Worm (Caenorhabditis elegans) whole organism, young adult: ENCODE results near the gene ran-3.

Source experiments
- F49E8.2 ChIP-seq: sonication (generic microtip); optimal IDR thresholded peaks from 3 replicates; lab custom pipeline; 2017; ENCODE audit warnings: missing genetic modification characterization, mild to moderate bottlenecking, missing compliant biosample characterization, antibody characterized with exemption, moderate library complexity; ENCODE audit not compliant: insufficient read depth
- F55B11.4 ChIP-seq: sonication (generic microtip); optimal IDR thresholded peaks from 2 replicates; lab custom pipeline; 2016; ENCODE audit warnings: missing compliant biosample characterization, missing genetic modification characterization, borderline replicate concordance; ENCODE audit not compliant: insufficient read depth
- ZK185.1 ChIP-seq: sonication (generic microtip); optimal IDR thresholded peaks from 2 replicates; lab custom pipeline; 2016; ENCODE audit warnings: mild to moderate bottlenecking, missing genetic modification characterization, missing compliant biosample characterization; ENCODE audit not compliant: poor library complexity, severe bottlenecking
- ama-1 ChIP-seq, 3 experiments: fragments of 150-350 bp in 1 of 3; sonication (generic microtip) in 2 of 3; optimal IDR thresholded peaks; 2 replicates each; lab custom pipeline; 2014 to 2018; ENCODE audit warnings: missing biosample characterization in 2 of 3, missing genetic modification characterization in 2 of 3, missing genetic modification reagents in 2 of 3
- athp-1 ChIP-seq: sonication (generic microtip); optimal IDR thresholded peaks from 2 replicates; lab custom pipeline; 2017; ENCODE audit warnings: mild to moderate bottlenecking, missing genetic modification characterization, missing compliant biosample characterization
- attf-6 ChIP-seq: fragments of 200-800 bp; sonication (Bioruptor generic); IDR thresholded peaks from 2 replicates; pipeline ENCODE4 v1.3.6; 2022; ENCODE audit warnings: missing genetic modification reagents, missing genetic modification characterization, missing compliant biosample characterization
- egrh-3 ChIP-seq: fragments of 200-800 bp; sonication (Bioruptor generic); IDR thresholded peaks from 2 replicates; pipeline ENCODE4 v1.3.6; 2022; ENCODE audit warnings: missing genetic modification reagents, missing genetic modification characterization, missing compliant biosample characterization
- hlh-12 ChIP-seq: sonication (generic microtip); optimal IDR thresholded peaks from 2 replicates; lab custom pipeline; 2016; ENCODE audit warnings: missing genetic modification characterization, missing compliant biosample characterization
- hmg-20 ChIP-seq: fragments of 200-800 bp; sonication (Bioruptor generic); IDR thresholded peaks from 2 replicates; pipeline ENCODE4 v1.3.6; 2022; ENCODE audit warnings: missing genetic modification reagents, missing genetic modification characterization, missing compliant biosample characterization
- madf-3 ChIP-seq: fragments of 200-800 bp; sonication (Bioruptor generic); IDR thresholded peaks from 2 replicates; pipeline ENCODE4 v1.3.6; 2022; ENCODE audit warnings: missing genetic modification reagents, missing genetic modification characterization, missing compliant biosample characterization
- pha-4 ChIP-seq: fragments of 150-350 bp; sonication (generic microtip); optimal IDR thresholded peaks from 2 replicates; lab custom pipeline; 2014; ENCODE audit warnings: missing biosample characterization, missing genetic modification reagents, missing genetic modification characterization
- rcor-1 ChIP-seq: fragments of 200-800 bp; sonication (Bioruptor generic); IDR thresholded peaks from 2 replicates; pipeline ENCODE4 v1.3.6; 2022; ENCODE audit warnings: missing genetic modification reagents, missing genetic modification characterization, missing compliant biosample characterization
- unc-130 ChIP-seq: sonication (generic microtip); optimal IDR thresholded peaks from 2 replicates; lab custom pipeline; 2016; ENCODE audit warnings: missing genetic modification reagents, missing genetic modification characterization, missing compliant biosample characterization
- unc-62 ChIP-seq: fragments of 150-350 bp; optimal IDR thresholded peaks from 2 replicates; lab custom pipeline; 2014; ENCODE audit warnings: missing biosample characterization, missing genetic modification reagents, missing genetic modification characterization

- TF ChIP-seq F49E8.2 (tag; lab: Kevin White, UChicago) (no peak), ZK185.1 (no peak), F55B11.4 (tag; lab: Kevin White, UChicago) (no peak), hmg-20 (GFP tag; lab: Robert Waterston, UW) (no peak), madf-3 (GFP tag; lab: Robert Waterston, UW) (no peak), unc-62 (GFP tag; lab: Kevin White, UChicago) (no peak), attf-6 (GFP tag; lab: Robert Waterston, UW) (no peak), athp-1 (tag; lab: Kevin White, UChicago) (no peak), ama-1 (optimal IDR thresholded peaks at IDR 0.05; lab: Kevin White, UChicago) (no peak), ama-1 (GFP tag; optimal IDR thresholded peaks at IDR 0.05; lab: Kevin White, UChicago) (no peak), hlh-12 (tag; lab: Kevin White, UChicago) (no peak), unc-130 (no peak), egrh-3 (no peak), pha-4 (tag; lab: Kevin White, UChicago) (no peak), rcor-1 (GFP tag; lab: Robert Waterston, UW) (no peak)
Measured at ce11 chrII:8295296-8295695, 29.6 kb downstream of the ran-3 start, which contains the start of gene nlp-55.
